Fruit fly (Drosophila melanogaster) whole organism, embryonic: ENCODE measurements around the gene yellow-e3.

Experiments used
- BEAF-32 ChIP-seq: fragments of 200-800 bp; sonication (Bioruptor generic); optimal IDR thresholded peaks from 3 replicates; lab custom pipeline; 2017; ENCODE audit warnings: missing biosample characterization, missing genetic modification characterization, mild to moderate bottlenecking, moderate library complexity, missing genetic modification reagents
- BtbVII ChIP-seq: fragments of 200-800 bp; sonication (Bioruptor generic); optimal IDR thresholded peaks from 3 replicates; lab custom pipeline; 2017; ENCODE audit warnings: missing biosample characterization, mild to moderate bottlenecking, missing genetic modification characterization
- CG10209 ChIP-seq: fragments of 200-800 bp; sonication (Bioruptor generic); optimal IDR thresholded peaks from 3 replicates; lab custom pipeline; 2017; ENCODE audit warnings: missing biosample characterization, mild to moderate bottlenecking, missing genetic modification characterization, missing genetic modification reagents
- CG10267 ChIP-seq: fragments of 200-800 bp; sonication (Bioruptor generic); optimal IDR thresholded peaks from 2 replicates; lab custom pipeline; 2018; ENCODE audit warnings: missing biosample characterization, mild to moderate bottlenecking, missing genetic modification characterization, moderate library complexity
- CG10462 ChIP-seq: fragments of 200-800 bp; sonication (Bioruptor generic); optimal IDR thresholded peaks from 2 replicates; lab custom pipeline; 2016; ENCODE audit warnings: missing biosample characterization, missing genetic modification characterization
- CG10565 ChIP-seq: fragments of 200-800 bp; sonication (Bioruptor generic); optimal IDR thresholded peaks from 3 replicates; lab custom pipeline; 2016; ENCODE audit warnings: missing biosample characterization, mild to moderate bottlenecking, missing genetic modification characterization
- CG11696 ChIP-seq: fragments of 200-800 bp; sonication (Bioruptor generic); IDR thresholded peaks from 2 replicates; pipeline ENCODE4 v1.3.6; 2022; ENCODE audit warnings: missing biosample characterization, missing genetic modification characterization
- CG13123 ChIP-seq: fragments of 200-800 bp; sonication (Bioruptor generic); optimal IDR thresholded peaks from 2 replicates; lab custom pipeline; 2016; ENCODE audit warnings: missing biosample characterization, missing genetic modification characterization
- CG13287 ChIP-seq: fragments of 200-800 bp; sonication (Bioruptor generic); IDR thresholded peaks from 2 replicates; pipeline ENCODE4 v1.3.6; 2022; ENCODE audit warnings: missing biosample characterization, missing genetic modification characterization; ENCODE audit not compliant: partially characterized antibody
- CG1602 ChIP-seq: fragments of 200-800 bp; sonication (Bioruptor generic); optimal IDR thresholded peaks from 3 replicates; lab custom pipeline; 2016; ENCODE audit warnings: missing biosample characterization, missing genetic modification characterization
- CG17359 ChIP-seq: fragments of 200-800 bp; sonication (Bioruptor generic); optimal IDR thresholded peaks from 3 replicates; lab custom pipeline; 2018; ENCODE audit warnings: missing biosample characterization, mild to moderate bottlenecking, missing genetic modification characterization, moderate library complexity
- CG1832 ChIP-seq: fragments of 200-800 bp; sonication (Bioruptor generic); optimal IDR thresholded peaks from 2 replicates; lab custom pipeline; 2017; ENCODE audit warnings: missing biosample characterization, mild to moderate bottlenecking, missing genetic modification characterization, inconsistent platforms
- CG18619 ChIP-seq: fragments of 200-800 bp; sonication (Bioruptor generic); optimal IDR thresholded peaks from 3 replicates; lab custom pipeline; 2017; ENCODE audit warnings: missing biosample characterization, mild to moderate bottlenecking, missing genetic modification characterization
- CG30020 ChIP-seq: fragments of 200-800 bp; optimal IDR thresholded peaks from 2 replicates; lab custom pipeline; 2019; ENCODE audit warnings: missing biosample characterization, mild to moderate bottlenecking, missing genetic modification characterization, moderate library complexity
- CG32532 ChIP-seq: fragments of 200-800 bp; sonication (Bioruptor generic); IDR thresholded peaks from 2 replicates; pipeline ENCODE4 v1.3.6; 2022; ENCODE audit warnings: missing biosample characterization, missing genetic modification characterization
- CG4360 ChIP-seq: fragments of 200-800 bp; sonication (Bioruptor generic); IDR thresholded peaks from 2 replicates; pipeline ENCODE4 v1.3.6; 2022; ENCODE audit warnings: missing biosample characterization, missing genetic modification characterization
- CG5180 ChIP-seq: fragments of 200-800 bp; sonication (Bioruptor generic); optimal IDR thresholded peaks from 3 replicates; lab custom pipeline; 2017; ENCODE audit warnings: missing biosample characterization, missing genetic modification characterization, mild to moderate bottlenecking, moderate library complexity, missing genetic modification reagents
- CG7745 ChIP-seq: fragments of 200-800 bp; sonication (Bioruptor generic); optimal IDR thresholded peaks from 2 replicates; lab custom pipeline; 2018; ENCODE audit warnings: missing biosample characterization, mild to moderate bottlenecking, missing genetic modification characterization, moderate library complexity
- CG7786 ChIP-seq: fragments of 200-800 bp; sonication (Bioruptor generic); optimal IDR thresholded peaks from 2 replicates; lab custom pipeline; 2016; ENCODE audit warnings: missing biosample characterization, missing genetic modification characterization
- CG8290 ChIP-seq, 3 experiments: fragments of 200-800 bp; sonication (Bioruptor generic); optimal IDR thresholded peaks; 2 replicates each; lab custom pipeline; 2016 to 2019; ENCODE audit warnings: missing biosample characterization in 3 of 3, missing genetic modification characterization in 3 of 3, mild to moderate bottlenecking in 2 of 3, moderate library complexity in 1 of 3
- CG8765 ChIP-seq: fragments of 200-800 bp; sonication (Bioruptor generic); IDR thresholded peaks from 2 replicates; pipeline ENCODE4 v1.3.6; 2022; ENCODE audit warnings: missing biosample characterization, missing genetic modification characterization
- CG9817 ChIP-seq: fragments of 200-800 bp; sonication (Bioruptor generic); optimal IDR thresholded peaks from 2 replicates; lab custom pipeline; 2018; ENCODE audit warnings: missing biosample characterization, mild to moderate bottlenecking, missing genetic modification characterization, moderate library complexity
- CG9932 ChIP-seq: fragments of 200-800 bp; sonication (Bioruptor generic); IDR thresholded peaks from 2 replicates; pipeline ENCODE4 v1.3.6; 2022; ENCODE audit warnings: missing biosample characterization, missing genetic modification characterization
- CrebB ChIP-seq: fragments of 200-800 bp; sonication (Bioruptor generic); optimal IDR thresholded peaks from 3 replicates; lab custom pipeline; 2018; ENCODE audit warnings: missing biosample characterization, mild to moderate bottlenecking, missing genetic modification characterization
- Deaf1 ChIP-seq: fragments of 200-800 bp; optimal IDR thresholded peaks from 3 replicates; lab custom pipeline; 2019; ENCODE audit warnings: missing biosample characterization, mild to moderate bottlenecking, missing genetic modification characterization, moderate library complexity
- Doc2 ChIP-seq: fragments of 200-800 bp; sonication (Bioruptor generic); IDR thresholded peaks from 2 replicates; pipeline ENCODE4 v1.3.6; 2022; ENCODE audit warnings: missing biosample characterization, missing genetic modification characterization
- Hand ChIP-seq: fragments of 200-800 bp; sonication (Bioruptor generic); optimal IDR thresholded peaks from 2 replicates; lab custom pipeline; 2017; ENCODE audit warnings: mild to moderate bottlenecking, missing biosample characterization, missing genetic modification reagents, missing genetic modification characterization
- HmgZ ChIP-seq: fragments of 200-800 bp; sonication (Bioruptor generic); optimal IDR thresholded peaks from 2 replicates; lab custom pipeline; 2018; ENCODE audit warnings: missing biosample characterization, mild to moderate bottlenecking, missing genetic modification characterization
- Hr3 ChIP-seq: fragments of 200-800 bp; sonication (Bioruptor generic); optimal IDR thresholded peaks from 3 replicates; lab custom pipeline; 2016; ENCODE audit warnings: missing biosample characterization, missing genetic modification characterization
- MBD-R2 ChIP-seq: fragments of 200-800 bp; sonication (Bioruptor generic); IDR thresholded peaks from 2 replicates; pipeline ENCODE4 v1.3.6; 2022; ENCODE audit warnings: missing biosample characterization, missing genetic modification characterization
- Neu2 ChIP-seq: fragments of 200-800 bp; sonication (Bioruptor generic); optimal IDR thresholded peaks from 3 replicates; lab custom pipeline; 2016; ENCODE audit warnings: missing biosample characterization, missing genetic modification characterization, borderline replicate concordance
- Opbp ChIP-seq: fragments of 200-800 bp; sonication (Bioruptor generic); IDR thresholded peaks from 3 replicates; pipeline ENCODE4 v1.3.6; 2022; ENCODE audit warnings: missing biosample characterization, missing genetic modification characterization; ENCODE audit not compliant: partially characterized antibody
- Pdp1 ChIP-seq, 2 experiments: fragments of 200-800 bp; sonication (Bioruptor generic); optimal IDR thresholded peaks; 3 replicates each; lab custom pipeline; 2016; ENCODE audit warnings: missing biosample characterization in 2 of 2, missing genetic modification characterization in 2 of 2, mild to moderate bottlenecking in 1 of 2, moderate library complexity in 1 of 2
- Scr ChIP-seq: fragments of 200-800 bp; sonication (Bioruptor generic); IDR thresholded peaks from 2 replicates; pipeline ENCODE4 v1.3.6; 2022; ENCODE audit warnings: missing biosample characterization, missing genetic modification characterization; ENCODE audit not compliant: partially characterized antibody
- YL-1 ChIP-seq: fragments of 200-800 bp; sonication (Bioruptor generic); optimal IDR thresholded peaks from 3 replicates; lab custom pipeline; 2017; ENCODE audit warnings: missing biosample characterization, mild to moderate bottlenecking, missing genetic modification characterization
- bsh ChIP-seq, 2 experiments: fragments of 200-800 bp; sonication (Bioruptor generic); optimal IDR thresholded peaks; 2 replicates each; lab custom pipeline; 2017 to 2018; ENCODE audit warnings: mild to moderate bottlenecking in 2 of 2, missing biosample characterization in 2 of 2, missing genetic modification characterization in 2 of 2, moderate library complexity in 1 of 2
- cas ChIP-seq: fragments of 200-800 bp; sonication (Bioruptor generic); IDR thresholded peaks from 2 replicates; pipeline ENCODE4 v1.3.6; 2022; ENCODE audit warnings: missing biosample characterization, missing genetic modification characterization
- crp ChIP-seq, 2 experiments: fragments of 200-800 bp; sonication (Bioruptor generic); optimal IDR thresholded peaks; 2 replicates in 1 of 2; 3 replicates in 1 of 2; lab custom pipeline; 2017; ENCODE audit warnings: missing biosample characterization in 2 of 2, missing genetic modification characterization in 2 of 2, mild to moderate bottlenecking in 1 of 2, moderate library complexity in 1 of 2
- exex ChIP-seq: fragments of 200-800 bp; sonication (Bioruptor generic); optimal IDR thresholded peaks from 4 replicates; lab custom pipeline; 2018; ENCODE audit warnings: missing biosample characterization, mild to moderate bottlenecking, missing genetic modification characterization, moderate library complexity
- eyg ChIP-seq: fragments of 200-800 bp; sonication (Bioruptor generic); optimal IDR thresholded peaks from 3 replicates; lab custom pipeline; 2016; ENCODE audit warnings: missing biosample characterization, missing genetic modification characterization
- ftz-f1 ChIP-seq: fragments of 200-800 bp; sonication (Bioruptor generic); optimal IDR thresholded peaks from 2 replicates; lab custom pipeline; 2016; ENCODE audit warnings: missing biosample characterization, missing genetic modification characterization
- grau ChIP-seq: fragments of 200-800 bp; optimal IDR thresholded peaks from 3 replicates; lab custom pipeline; 2019; ENCODE audit warnings: missing biosample characterization, mild to moderate bottlenecking, missing genetic modification characterization, moderate library complexity
- org-1 ChIP-seq: fragments of 200-800 bp; sonication (Bioruptor generic); optimal IDR thresholded peaks from 2 replicates; lab custom pipeline; 2017; ENCODE audit warnings: missing biosample characterization, missing genetic modification characterization
- ranshi ChIP-seq: fragments of 200-800 bp; sonication (Bioruptor generic); IDR thresholded peaks from 2 replicates; pipeline ENCODE4 v1.3.6; 2022; ENCODE audit warnings: missing biosample characterization, missing genetic modification characterization
- schlank ChIP-seq: fragments of 200-800 bp; sonication (Bioruptor generic); optimal IDR thresholded peaks from 2 replicates; lab custom pipeline; 2018; ENCODE audit warnings: missing biosample characterization, mild to moderate bottlenecking, missing genetic modification characterization
- sqz ChIP-seq: fragments of 200-800 bp; sonication (Bioruptor generic); optimal IDR thresholded peaks from 3 replicates; lab custom pipeline; 2018; ENCODE audit warnings: missing biosample characterization, mild to moderate bottlenecking, missing genetic modification characterization
- tgo ChIP-seq: fragments of 200-800 bp; sonication (Bioruptor generic); IDR thresholded peaks from 3 replicates; pipeline ENCODE4 v1.3.6; 2022; ENCODE audit warnings: missing biosample characterization, missing genetic modification characterization
- ttk ChIP-seq: fragments of 200-800 bp; sonication (Bioruptor generic); IDR thresholded peaks from 2 replicates; pipeline ENCODE4 v2.1.2; 2022; ENCODE audit warnings: missing biosample characterization, missing genetic modification characterization

The yellow-e3 gene

dm6 chr3R:13381744-13382435, 22.8 kb downstream of the yellow-e3 start, which contains the start of the genes mRpS21 and Droj2 (continued):
- peak; percentile 28 for TF ChIP-seq CG8290 (GFP tag; optimal IDR thresholded peaks at IDR 0.05; lab: Kevin White, UChicago)
- TF ChIP-seq CG8290 (tag; optimal IDR thresholded peaks at IDR 0.05; lab: Kevin White, UChicago): peak in 1 of 2 experiments; percentile 17
- no peak for TF ChIP-seq CG7745 (tag; lab: Kevin White, UChicago)
- no peak for TF ChIP-seq CG10462 (GFP tag; lab: Kevin White, UChicago)
- no peak for TF ChIP-seq CG10565 (GFP tag; lab: Kevin White, UChicago)
- TF ChIP-seq CG4360 (GFP tag; lab: Robert Waterston, UW): no peak
- TF ChIP-seq CG18619 (GFP tag; lab: Kevin White, UChicago): peak; percentile 15
- TF ChIP-seq YL-1 (GFP tag; lab: Kevin White, UChicago): peak; percentile 3
- peak; percentile 9 for TF ChIP-seq CG17359 (tag; lab: Kevin White, UChicago)
- TF ChIP-seq Pdp1 (GFP tag; optimal IDR thresholded peaks at IDR 0.05; lab: Kevin White, UChicago): peak; percentile 38 to 78
- TF ChIP-seq ttk (GFP tag; lab: Robert Waterston, UW): no peak
- peak; percentile 40 for TF ChIP-seq exex (tag; lab: Kevin White, UChicago)
- TF ChIP-seq BEAF-32 (GFP tag; lab: Kevin White, UChicago): peak; percentile 65
- no peak for TF ChIP-seq CG5180
- no peak for TF ChIP-seq BtbVII
- 0 out of 3 replicates have a peak, but pooled peaks have one; percentile 17 for TF ChIP-seq tgo (GFP tag; lab: Robert Waterston, UW)
- TF ChIP-seq CG9817 (tag; lab: Kevin White, UChicago): peak; percentile 75
- TF ChIP-seq CG10209 (GFP tag; lab: Kevin White, UChicago): peak; percentile 22
- TF ChIP-seq org-1: no peak
- peak; percentile 41 for TF ChIP-seq Hr3 (GFP tag; lab: Kevin White, UChicago)
- no peak for TF ChIP-seq CG1832 (GFP tag; lab: Kevin White, UChicago)
- peak; percentile 60 for TF ChIP-seq CG10267 (tag; lab: Kevin White, UChicago)
- peak; percentile 88 for TF ChIP-seq MBD-R2 (GFP tag; lab: Robert Waterston, UW)
- peak; percentile 77 for TF ChIP-seq CG9932 (GFP tag; lab: Robert Waterston, UW)
- no peak for TF ChIP-seq Doc2 (GFP tag; lab: Robert Waterston, UW)
- TF ChIP-seq sqz (GFP tag; lab: Kevin White, UChicago): no peak
- peak; percentile 17 for TF ChIP-seq CrebB (tag; lab: Kevin White, UChicago)
- peak; percentile 85 to 97 for TF ChIP-seq crp (GFP tag; optimal IDR thresholded peaks at IDR 0.05; lab: Kevin White, UChicago)
- peak; percentile 48 for TF ChIP-seq CG13287 (GFP tag; lab: Robert Waterston, UW)
- TF ChIP-seq grau: peak; percentile 67
- TF ChIP-seq Deaf1 (tag; lab: Kevin White, UChicago): peak; percentile 21
- no peak for TF ChIP-seq cas
- no peak for TF ChIP-seq ftz-f1 (GFP tag; lab: Kevin White, UChicago)
- peak; percentile 74 for TF ChIP-seq CG30020
- peak; percentile 49; the same call in 1 of the 2 replicates for TF ChIP-seq CG32532 (GFP tag; lab: Robert Waterston, UW)
- TF ChIP-seq CG1602 (GFP tag; lab: Kevin White, UChicago): peak; percentile 9
- no peak for TF ChIP-seq Opbp (GFP tag; lab: Robert Waterston, UW)
- peak; percentile 51 for TF ChIP-seq Scr (GFP tag; lab: Robert Waterston, UW)
- TF ChIP-seq eyg (GFP tag; lab: Kevin White, UChicago): peak; percentile 7
- no peak for TF ChIP-seq schlank
- TF ChIP-seq CG13123: no peak
- TF ChIP-seq CG11696 (GFP tag; lab: Robert Waterston, UW): peak; percentile 55; the same call in 1 of the 2 replicates
- peak; percentile 37; the same call in 1 of the 2 replicates for TF ChIP-seq ranshi (GFP tag; lab: Robert Waterston, UW)
- TF ChIP-seq CG7786 (GFP tag; lab: Kevin White, UChicago): peak; percentile 2
- peak; percentile 66 for TF ChIP-seq HmgZ (tag; lab: Kevin White, UChicago)
- TF ChIP-seq bsh (GFP tag; optimal IDR thresholded peaks at IDR 0.05; lab: Kevin White, UChicago): peak in 1 of 2 experiments; percentile 36
- TF ChIP-seq CG8765 (GFP tag; lab: Robert Waterston, UW): no peak
- TF ChIP-seq Hand (GFP tag; lab: Kevin White, UChicago): no peak
- no peak for TF ChIP-seq Neu2
